Fruit fly (Drosophila melanogaster): Measurements from ENCODE around the gene CG31365.

- TF ChIP-seq fd85E (GFP tag; optimal IDR thresholded peaks at IDR 0.05) (no peak), CG11902 (GFP tag; optimal IDR thresholded peaks at IDR 0.05) (no peak), CG3919 (GFP tag; optimal IDR thresholded peaks at IDR 0.05) (no peak)
Observed at dm6 chr3R:23130181-23130580, 4.0 kb upstream of the CG31365 start.
